Worm (Caenorhabditis elegans) whole organism, L1 larva: ENCODE results near the gene F21H7.12.

Source experiments
- C04F5.9 ChIP-seq: sonication (generic microtip); optimal IDR thresholded peaks from 2 replicates; lab custom pipeline; 2016; ENCODE audit warnings: missing genetic modification characterization, missing compliant biosample characterization
- lin-35 ChIP-seq, 2 experiments: fragments of 150-350 bp; optimal IDR thresholded peaks; 2 replicates each; lab custom pipeline; 2014; ENCODE audit warnings: missing biosample characterization in 2 of 2, missing genetic modification characterization in 2 of 2, missing genetic modification reagents in 2 of 2
- nhr-76 ChIP-seq: sonication (generic microtip); optimal IDR thresholded peaks from 2 replicates; lab custom pipeline; 2017; ENCODE audit warnings: missing biosample characterization, missing genetic modification characterization
- nhr-77 ChIP-seq: fragments of 150-350 bp; optimal IDR thresholded peaks from 2 replicates; lab custom pipeline; 2014; ENCODE audit warnings: missing biosample characterization, missing genetic modification characterization
- unc-62 ChIP-seq: fragments of 150-350 bp; optimal IDR thresholded peaks from 2 replicates; lab custom pipeline; 2014; ENCODE audit warnings: missing biosample characterization, missing genetic modification reagents, missing genetic modification characterization

ce11 chrV:16183357-16183756 lies 46.6 kb upstream of the F21H7.12 start, which contains the start of gene srz-14:
- TF ChIP-seq nhr-76 (tag; lab: Kevin White, UChicago) (no peak), C04F5.9 (no peak), nhr-77 (tag; lab: Kevin White, UChicago) (no peak), unc-62 (GFP tag; lab: Kevin White, UChicago) (no peak), lin-35 (GFP tag; optimal IDR thresholded peaks at IDR 0.05; lab: Kevin White, UChicago) (no peak)
